Worm (Caenorhabditis elegans) whole organism, mixed stage, embryonic: ENCODE measurements around the gene Y73F8A.12.

ENCODE experiments used
- snpc-4 ChIP-seq: fragments of 150-350 bp; optimal IDR thresholded peaks from 2 replicates; lab custom pipeline; 2014; ENCODE audit warnings: missing biosample characterization, missing genetic modification characterization
- ztf-11 ChIP-seq: fragments of 150-350 bp; optimal IDR thresholded peaks from 2 replicates; lab custom pipeline; 2014; ENCODE audit warnings: missing biosample characterization, missing genetic modification characterization

DNA sequence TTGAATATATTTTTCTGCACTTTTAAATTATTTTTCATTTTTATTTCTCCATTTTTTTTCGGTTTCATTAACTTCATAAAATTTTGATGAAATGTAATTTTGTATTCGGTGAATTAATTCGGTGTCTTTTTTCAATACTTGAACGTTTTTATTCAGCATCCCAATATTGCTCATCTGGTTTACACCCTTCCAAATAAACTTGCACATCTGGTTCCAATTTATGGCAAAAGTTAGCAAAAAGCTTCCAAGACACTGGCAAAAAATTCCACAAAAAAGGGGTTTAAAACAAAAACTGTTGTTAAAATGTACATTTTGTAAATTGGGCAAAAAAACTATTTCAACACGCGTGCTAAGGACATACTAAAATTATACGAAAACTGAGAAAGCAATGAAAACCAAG is 31.3 kb downstream of the Y73F8A.12 start:
- no peak for TF ChIP-seq ztf-11 (tag; lab: Kevin White, UChicago)
- TF ChIP-seq snpc-4 (tag; lab: Kevin White, UChicago), result no peak
